Worm (Caenorhabditis elegans) whole organism, L3 larva: ENCODE data around the gene srw-71.

Source experiments
- R02D3.7 ChIP-seq: fragments of 150-350 bp; optimal IDR thresholded peaks from 2 replicates; lab custom pipeline; 2014; ENCODE audit warnings: missing biosample characterization, missing genetic modification characterization
- ama-1 ChIP-seq: fragments of 150-350 bp; optimal IDR thresholded peaks from 2 replicates; lab custom pipeline; 2018
- ceh-16 ChIP-seq: sonication (generic microtip); optimal IDR thresholded peaks from 2 replicates; lab custom pipeline; 2017; ENCODE audit warnings: missing biosample characterization, missing genetic modification characterization
- ceh-28 ChIP-seq: fragments of 150-350 bp; optimal IDR thresholded peaks from 2 replicates; lab custom pipeline; 2014; ENCODE audit warnings: missing biosample characterization, missing genetic modification reagents, missing genetic modification characterization
- ceh-82 ChIP-seq: fragments of 150-350 bp; optimal IDR thresholded peaks from 2 replicates; lab custom pipeline; 2014; ENCODE audit warnings: missing biosample characterization, missing genetic modification characterization
- ceh-9 ChIP-seq: sonication (generic microtip); optimal IDR thresholded peaks from 2 replicates; lab custom pipeline; 2018; ENCODE audit warnings: missing biosample characterization, missing genetic modification characterization
- daf-12 ChIP-seq: fragments of 150-350 bp; optimal IDR thresholded peaks from 2 replicates; lab custom pipeline; 2014; ENCODE audit warnings: missing biosample characterization, missing genetic modification reagents, missing genetic modification characterization
- egl-27 ChIP-seq: sonication (generic microtip); optimal IDR thresholded peaks from 4 replicates; lab custom pipeline; 2017; ENCODE audit warnings: missing biosample characterization, missing genetic modification reagents, missing genetic modification characterization
- egl-5 ChIP-seq: fragments of 150-350 bp; optimal IDR thresholded peaks from 2 replicates; lab custom pipeline; 2017; ENCODE audit warnings: missing biosample characterization, missing genetic modification reagents, missing genetic modification characterization, inconsistent platforms
- elt-2 ChIP-seq: sonication (generic microtip); optimal IDR thresholded peaks from 2 replicates; lab custom pipeline; 2016; ENCODE audit warnings: missing genetic modification reagents, mild to moderate bottlenecking, missing genetic modification characterization, missing compliant biosample characterization
- elt-3 ChIP-seq, 3 experiments: fragments of 150-350 bp in 1 of 3; sonication (generic microtip) in 2 of 3; optimal IDR thresholded peaks; 2 replicates in 2 of 3; 4 replicates in 1 of 3; lab custom pipeline; 2014 to 2017; ENCODE audit warnings: missing biosample characterization in 3 of 3, missing genetic modification characterization in 3 of 3
- fkh-2 ChIP-seq: fragments of 150-350 bp; optimal IDR thresholded peaks from 2 replicates; lab custom pipeline; 2014; ENCODE audit warnings: missing biosample characterization, missing genetic modification reagents, missing genetic modification characterization
- fos-1 ChIP-seq: fragments of 150-350 bp; optimal IDR thresholded peaks from 2 replicates; lab custom pipeline; 2014; ENCODE audit warnings: missing biosample characterization, missing genetic modification characterization
- jun-1 ChIP-seq: fragments of 150-350 bp; optimal IDR thresholded peaks from 2 replicates; lab custom pipeline; 2014; ENCODE audit warnings: missing biosample characterization, missing genetic modification reagents, missing genetic modification characterization
- lin-15B ChIP-seq: fragments of 150-350 bp; optimal IDR thresholded peaks from 2 replicates; lab custom pipeline; 2014; ENCODE audit warnings: missing biosample characterization, missing genetic modification characterization
- lsy-12 ChIP-seq: sonication (generic microtip); optimal IDR thresholded peaks from 2 replicates; lab custom pipeline; 2016; ENCODE audit warnings: mild to moderate bottlenecking, missing genetic modification characterization, missing compliant biosample characterization
- mml-1 ChIP-seq: fragments of 150-350 bp; sonication (generic microtip); optimal IDR thresholded peaks from 3 replicates; lab custom pipeline; 2014; ENCODE audit warnings: missing biosample characterization, missing genetic modification characterization
- nfya-1 ChIP-seq: sonication (generic microtip); optimal IDR thresholded peaks from 2 replicates; lab custom pipeline; 2017; ENCODE audit warnings: missing genetic modification characterization, mild to moderate bottlenecking, missing compliant biosample characterization, antibody characterized with exemption, moderate library complexity; ENCODE audit not compliant: insufficient read depth
- nhr-11 ChIP-seq: fragments of 150-350 bp; optimal IDR thresholded peaks from 2 replicates; lab custom pipeline; 2014; ENCODE audit warnings: missing biosample characterization, missing genetic modification characterization
- nhr-23 ChIP-seq: fragments of 150-350 bp; optimal IDR thresholded peaks from 2 replicates; lab custom pipeline; 2014; ENCODE audit warnings: missing biosample characterization, missing genetic modification reagents, missing genetic modification characterization
- nhr-237 ChIP-seq: fragments of 150-350 bp; optimal IDR thresholded peaks from 2 replicates; lab custom pipeline; 2014; ENCODE audit warnings: missing biosample characterization, missing genetic modification characterization
- nhr-25 ChIP-seq: sonication (generic microtip); optimal IDR thresholded peaks from 2 replicates; lab custom pipeline; 2017; ENCODE audit warnings: missing biosample characterization, missing genetic modification characterization
- nhr-43 ChIP-seq: sonication (generic microtip); optimal IDR thresholded peaks from 2 replicates; lab custom pipeline; 2016; ENCODE audit warnings: mild to moderate bottlenecking, missing genetic modification characterization, missing compliant biosample characterization; ENCODE audit not compliant: poor library complexity, severe bottlenecking
- nhr-67 ChIP-seq: fragments of 150-350 bp; optimal IDR thresholded peaks from 2 replicates; lab custom pipeline; 2014; ENCODE audit warnings: missing biosample characterization, missing genetic modification characterization
- pqm-1 ChIP-seq: fragments of 150-350 bp; optimal IDR thresholded peaks from 2 replicates; lab custom pipeline; 2017; ENCODE audit warnings: missing biosample characterization, missing genetic modification characterization, inconsistent platforms
- tbx-2 ChIP-seq: sonication (generic microtip); optimal IDR thresholded peaks from 2 replicates; lab custom pipeline; 2016; ENCODE audit warnings: mild to moderate bottlenecking, missing genetic modification characterization, missing compliant biosample characterization
- unc-39 ChIP-seq: sonication (generic microtip); optimal IDR thresholded peaks from 4 replicates; lab custom pipeline; 2017; ENCODE audit warnings: missing biosample characterization, missing genetic modification characterization
- unc-62 ChIP-seq: fragments of 150-350 bp; sonication (generic microtip); optimal IDR thresholded peaks from 4 replicates; lab custom pipeline; 2014; ENCODE audit warnings: missing biosample characterization, missing genetic modification reagents, missing genetic modification characterization
- ztf-11 ChIP-seq: fragments of 150-350 bp; optimal IDR thresholded peaks from 2 replicates; lab custom pipeline; 2014; ENCODE audit warnings: missing biosample characterization, missing genetic modification characterization

Gene srw-71

DNA sequence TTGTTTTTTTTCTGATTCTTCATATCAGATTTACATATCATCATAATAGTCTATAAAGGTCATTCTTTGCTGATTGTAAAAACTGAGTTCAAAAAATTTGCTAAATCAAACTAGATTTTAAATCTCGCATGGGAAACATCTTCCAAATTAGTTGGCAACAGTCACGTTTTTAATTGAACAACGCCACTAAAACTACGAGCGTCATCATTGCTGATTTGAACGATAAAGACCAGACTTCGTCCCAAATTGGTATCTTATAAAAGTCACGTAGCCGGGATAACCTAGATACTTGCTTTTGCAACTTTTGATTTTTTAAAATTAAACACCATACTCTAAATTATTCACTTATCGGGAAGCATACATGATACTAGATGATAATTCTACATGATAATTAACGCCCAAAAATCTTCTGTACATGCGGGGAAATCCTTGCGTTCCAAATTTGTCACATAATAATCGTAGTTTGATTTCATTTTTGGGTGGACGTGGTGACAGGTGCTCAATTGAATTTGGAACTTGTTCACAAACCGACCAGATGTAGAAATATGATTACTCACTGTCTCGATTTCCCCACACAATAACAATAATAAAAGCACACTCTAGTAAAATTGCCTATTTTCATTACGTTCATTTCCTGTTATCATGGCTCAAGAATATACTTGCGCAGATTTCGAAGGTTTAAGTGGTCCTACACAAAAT lies 13.7 kb downstream of the srw-71 start, which contains the start of gene srw-67:
Gene srw-67, plus strand, starts transcription at position 643 of the 699 bp plus-strand sequence.
- no peak for TF ChIP-seq egl-27 (tag; lab: Kevin White, UChicago)
- no peak for TF ChIP-seq ama-1 (lab: Kevin White, UChicago)
- no peak for TF ChIP-seq unc-62 (GFP tag; lab: Kevin White, UChicago)
- TF ChIP-seq ceh-9 (tag; lab: Kevin White, UChicago): no peak
- TF ChIP-seq nhr-43 (tag; lab: Kevin White, UChicago): peak; percentile 62
- TF ChIP-seq jun-1 (tag; lab: Kevin White, UChicago): no peak
- TF ChIP-seq unc-39 (tag; lab: Kevin White, UChicago): no peak
- TF ChIP-seq ztf-11: no peak

DNA sequence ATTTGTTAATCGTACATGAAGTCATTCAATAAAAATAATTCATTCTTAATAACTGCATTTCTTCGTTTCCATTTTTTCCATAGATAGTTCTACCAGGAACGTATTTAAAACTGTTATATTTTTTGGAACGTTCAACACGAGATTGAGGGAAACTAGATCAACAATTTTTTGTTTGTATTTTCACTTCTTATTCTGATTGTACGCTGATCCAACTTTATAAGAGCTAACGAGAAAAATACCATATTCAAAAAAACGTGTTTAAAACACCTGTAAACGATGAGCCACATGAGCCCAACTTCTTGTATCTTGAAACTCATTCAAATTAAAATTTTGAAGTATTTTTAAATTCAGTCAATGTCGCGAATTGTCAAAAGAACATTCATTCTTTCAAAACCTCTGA lies 14.3 kb downstream of the srw-71 start:
- TF ChIP-seq ama-1 (lab: Kevin White, UChicago): peak; percentile 57
- no peak for TF ChIP-seq mml-1
- no peak for TF ChIP-seq elt-2 (tag; lab: Kevin White, UChicago)
- TF ChIP-seq ceh-82 (tag; lab: Kevin White, UChicago): no peak
- TF ChIP-seq fos-1 (tag; lab: Kevin White, UChicago): no peak
- no peak for TF ChIP-seq nhr-237
- TF ChIP-seq ceh-16 (tag; lab: Kevin White, UChicago): no peak
- no peak for TF ChIP-seq egl-5 (tag; lab: Kevin White, UChicago)
- no peak for TF ChIP-seq daf-12 (tag; lab: Kevin White, UChicago)
- TF ChIP-seq nhr-25 (tag; lab: Kevin White, UChicago): no peak
- no peak for TF ChIP-seq ceh-28
- TF ChIP-seq nhr-23 (tag; lab: Kevin White, UChicago): peak; percentile 7
- no peak for TF ChIP-seq R02D3.7 (tag; lab: Kevin White, UChicago)
- TF ChIP-seq nhr-67 (tag; lab: Kevin White, UChicago): no peak
- TF ChIP-seq lsy-12: no peak
- peak; percentile 20 for TF ChIP-seq nhr-43 (tag; lab: Kevin White, UChicago)

DNA sequence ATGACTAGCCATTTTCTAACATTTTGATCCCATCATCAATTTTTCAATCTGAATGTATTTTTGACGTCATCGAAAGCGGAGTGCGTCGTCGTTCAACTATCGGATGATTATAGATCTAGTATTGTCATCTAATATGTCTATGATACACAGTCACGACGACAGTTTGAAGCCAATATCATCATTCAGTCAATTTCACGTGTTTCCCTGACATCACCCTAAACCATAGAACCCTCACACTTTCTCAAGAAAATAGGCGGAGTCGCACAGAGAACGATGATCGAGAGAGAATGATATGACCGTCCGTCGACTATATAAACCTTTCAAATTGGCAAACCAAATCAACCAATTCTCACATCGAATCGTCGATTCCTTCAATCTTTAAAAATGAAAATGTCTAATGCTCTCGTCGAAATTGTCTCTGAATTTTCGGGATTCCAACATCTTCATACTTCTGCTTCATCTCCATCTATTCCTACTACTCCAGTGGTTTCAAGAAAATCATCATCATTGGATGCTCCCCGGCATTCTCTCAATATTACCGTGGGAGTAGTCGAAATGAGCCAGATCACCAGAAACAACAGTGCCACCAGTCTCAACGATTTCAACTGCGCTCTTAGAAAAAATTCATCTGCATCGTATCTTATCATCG lies 15.0 kb downstream of the srw-71 start, which contains the start of gene F18E3.13:
Gene F18E3.13, plus strand, starts transcription at position 385 of the 649 bp plus-strand sequence.
- TF ChIP-seq pqm-1 (tag; lab: Kevin White, UChicago) (no peak), ama-1 (lab: Kevin White, UChicago) (peak; percentile 93), mml-1 (no peak), nfya-1 (tag; lab: Kevin White, UChicago) (no peak), nhr-25 (tag; lab: Kevin White, UChicago) (peak; percentile 92), unc-39 (tag; lab: Kevin White, UChicago) (no peak), fkh-2 (tag; lab: Kevin White, UChicago) (no peak), tbx-2 (tag; lab: Kevin White, UChicago) (peak; percentile 34), nhr-43 (tag; lab: Kevin White, UChicago) (peak; percentile 93), lsy-12 (peak; percentile 7), fos-1 (tag; lab: Kevin White, UChicago) (no peak), lin-15B (tag; lab: Kevin White, UChicago) (no peak), jun-1 (tag; lab: Kevin White, UChicago) (peak; percentile 37), egl-27 (tag; lab: Kevin White, UChicago) (peak; percentile 22), nhr-23 (tag; lab: Kevin White, UChicago) (peak; percentile 85), elt-3 (tag; optimal IDR thresholded peaks at IDR 0.05; lab: Kevin White, UChicago) (peak; percentile 33 to 44 (median 38))

DNA sequence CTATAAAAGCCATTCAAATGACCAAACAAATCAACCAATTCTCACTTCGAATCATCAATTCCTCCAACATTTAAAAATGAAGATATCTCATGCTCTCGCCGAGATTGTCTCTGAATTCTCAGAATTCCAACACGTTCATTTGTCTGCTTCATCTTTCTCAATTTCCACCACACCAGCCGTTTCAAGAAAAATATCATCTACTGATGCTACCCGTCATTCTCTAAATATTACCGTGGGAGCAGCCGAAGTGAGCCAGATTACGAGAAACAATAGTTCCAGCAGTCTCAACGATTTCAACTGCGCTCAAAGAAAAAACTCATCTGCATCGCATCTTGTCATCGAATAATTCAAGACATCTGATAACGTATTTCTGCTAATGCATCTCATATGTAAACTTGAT lies 16.0 kb downstream of the srw-71 start, which contains the start of gene F18E3.12:
Gene F18E3.12, plus strand, starts transcription at position 77 of the 400 bp plus-strand sequence.
- TF ChIP-seq ama-1 (lab: Kevin White, UChicago) (peak; percentile 83), nhr-23 (tag; lab: Kevin White, UChicago) (no peak), fos-1 (tag; lab: Kevin White, UChicago) (no peak), nhr-11 (tag; lab: Kevin White, UChicago) (no peak)
